Worm (Caenorhabditis elegans): Measurements from ENCODE around the gene T07D4.5.

DNA sequence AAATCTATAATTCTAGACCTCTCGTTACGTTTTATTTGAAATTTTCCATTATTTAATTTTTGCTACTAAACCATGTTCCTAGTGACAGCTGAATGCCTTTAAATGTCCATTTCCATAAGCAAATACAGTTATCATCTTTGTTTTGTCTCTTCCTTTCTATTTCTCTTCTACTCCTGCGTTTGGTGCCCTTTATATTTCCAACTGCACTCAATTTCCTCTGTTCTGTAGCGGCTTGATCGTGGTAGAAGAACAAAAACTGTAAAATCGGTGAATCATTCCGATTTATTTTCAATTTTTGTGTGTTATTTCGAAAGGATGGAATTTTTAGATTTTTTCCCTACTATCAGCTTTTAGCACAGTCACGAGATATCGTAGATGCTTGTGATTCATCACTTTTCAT lies 11.8 kb upstream of the T07D4.5 start:
- no peak for TF ChIP-seq mxl-1 (tag; optimal IDR thresholded peaks at IDR 0.05)
- TF ChIP-seq zfh-2 (GFP tag; conservative IDR thresholded peaks at IDR 0.05) = no peak
- TF ChIP-seq egl-44 (GFP tag; IDR thresholded peaks at IDR 0.05) = no peak
- no peak for TF ChIP-seq aptf-3 (GFP tag; IDR thresholded peaks at IDR 0.05)
- no peak for TF ChIP-seq him-1 (tag; optimal IDR thresholded peaks at IDR 0.05)
- no peak for TF ChIP-seq unc-62 (GFP tag; optimal IDR thresholded peaks at IDR 0.05)
- no peak for TF ChIP-seq K12H6.12 (tag; optimal IDR thresholded peaks at IDR 0.05)
- no peak for TF ChIP-seq nhr-120 (GFP tag; IDR thresholded peaks at IDR 0.05)
- TF ChIP-seq ceh-91 (GFP tag; IDR thresholded peaks at IDR 0.05) = no peak
- TF ChIP-seq dpff-1 (tag; optimal IDR thresholded peaks at IDR 0.05) = no peak
- TF ChIP-seq ama-1 (optimal IDR thresholded peaks at IDR 0.05) = no peak
- no peak for TF ChIP-seq ama-1 (GFP tag; optimal IDR thresholded peaks at IDR 0.05)
- TF ChIP-seq lsl-1 (GFP tag; optimal IDR thresholded peaks at IDR 0.05) = no peak
- no peak for TF ChIP-seq F52B5.7 (tag; optimal IDR thresholded peaks at IDR 0.05)

Data from whole organism, young adult.